Worm (Caenorhabditis elegans) whole organism, early embryonic: ENCODE data around the gene atg-2.

ENCODE experiments used
- B0310.2 ChIP-seq: sonication (generic microtip); optimal IDR thresholded peaks from 2 replicates; lab custom pipeline; 2016; ENCODE audit warnings: mild to moderate bottlenecking, missing genetic modification characterization, missing compliant biosample characterization
- scrt-1 ChIP-seq: fragments of 200-800 bp; sonication (Bioruptor generic); IDR thresholded peaks from 2 replicates; pipeline ENCODE4 v1.3.6; 2022; ENCODE audit warnings: missing genetic modification characterization, missing compliant biosample characterization

atg-2 gene

DNA sequence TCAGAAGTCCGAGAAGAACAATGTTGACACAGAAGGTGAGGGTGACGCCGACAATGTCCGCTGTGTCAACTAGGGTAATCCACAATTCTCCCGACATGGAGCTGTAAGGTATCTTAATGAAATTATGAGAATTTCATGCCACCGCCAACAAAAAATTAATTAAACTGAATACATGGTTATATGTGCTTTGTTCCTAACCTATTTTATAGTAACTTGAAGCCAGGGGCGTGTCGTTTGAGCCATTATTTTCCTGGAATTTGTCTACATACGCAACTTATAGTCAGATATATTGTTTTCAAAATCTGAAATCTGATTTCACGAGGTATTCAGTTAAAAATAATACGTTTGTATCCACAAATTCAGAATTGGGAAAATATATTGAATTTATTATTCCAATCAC lies 59.3 kb downstream of the atg-2 start, which contains the start of gene odr-10:
Gene odr-10, minus strand, starts transcription at position 101 of the 400 bp plus-strand sequence.
- TF ChIP-seq scrt-1 (GFP tag; lab: Robert Waterston, UW) (no peak), B0310.2 (tag; lab: Kevin White, UChicago) (no peak)
